Fruit fly (Drosophila melanogaster) whole organism, wandering third instar larva: ENCODE data around the gene CG34300.
A peak's percentile ranks its signal among the peaks of the same experiment; 100 is the strongest.

ENCODE experiments used
- Abd-B ChIP-seq: fragments of >200 bp; optimal IDR thresholded peaks from 2 replicates; lab custom pipeline; 2017; ENCODE audit warnings: missing biosample characterization, missing genetic modification characterization
- CG32264 ChIP-seq: fragments of 200-800 bp; sonication (Bioruptor generic); optimal IDR thresholded peaks from 2 replicates; lab custom pipeline; 2016; ENCODE audit warnings: missing biosample characterization, missing genetic modification characterization
- CG9705 ChIP-seq: fragments of 200-800 bp; sonication (Bioruptor generic); optimal IDR thresholded peaks from 2 replicates; lab custom pipeline; 2018; ENCODE audit warnings: missing biosample characterization, mild to moderate bottlenecking, missing genetic modification characterization
- CrebA ChIP-seq: fragments of 200-800 bp; sonication (Bioruptor generic); optimal IDR thresholded peaks from 2 replicates; lab custom pipeline; 2016; ENCODE audit warnings: missing biosample characterization, mild to moderate bottlenecking, missing genetic modification characterization, borderline replicate concordance
- Dfd ChIP-seq: fragments of >200 bp; optimal IDR thresholded peaks from 2 replicates; lab custom pipeline; 2017; ENCODE audit warnings: missing biosample characterization, missing genetic modification characterization
- Dif ChIP-seq: fragments of 200-275, 200-300 bp; sonication (Bioruptor generic); optimal IDR thresholded peaks from 2 replicates; lab custom pipeline; 2018; ENCODE audit warnings: missing biosample characterization, missing genetic modification characterization; ENCODE audit not compliant: partially characterized antibody
- GATAd ChIP-seq: sonication (Bioruptor generic); optimal IDR thresholded peaks from 2 replicates; lab custom pipeline; 2016; ENCODE audit warnings: missing biosample characterization, missing genetic modification characterization
- HLH106 ChIP-seq: fragments of 200-800 bp; optimal IDR thresholded peaks from 3 replicates; lab custom pipeline; 2019; ENCODE audit warnings: missing biosample characterization, mild to moderate bottlenecking, missing genetic modification characterization, moderate library complexity
- Hnf4 ChIP-seq: fragments of 200-800 bp; sonication (Bioruptor generic); optimal IDR thresholded peaks from 2 replicates; lab custom pipeline; 2016; ENCODE audit warnings: missing biosample characterization, mild to moderate bottlenecking, missing genetic modification characterization
- Hr78 ChIP-seq: fragments of >200 bp; optimal IDR thresholded peaks from 2 replicates; lab custom pipeline; 2017; ENCODE audit warnings: missing biosample characterization, missing genetic modification characterization
- Hr83 ChIP-seq: fragments of 200-300 bp; sonication (Bioruptor generic); optimal IDR thresholded peaks from 2 replicates; lab custom pipeline; 2016; ENCODE audit warnings: missing biosample characterization, mild to moderate bottlenecking, missing genetic modification characterization, moderate library complexity; ENCODE audit not compliant: poor library complexity, severe bottlenecking
- Jra ChIP-seq: sonication (Bioruptor generic); optimal IDR thresholded peaks from 2 replicates; lab custom pipeline; 2016; ENCODE audit warnings: missing biosample characterization, missing genetic modification characterization
- Mio ChIP-seq: sonication (Bioruptor generic); optimal IDR thresholded peaks from 2 replicates; lab custom pipeline; 2016; ENCODE audit warnings: missing biosample characterization, missing genetic modification characterization
- Myc ChIP-seq: fragments of >200 bp; optimal IDR thresholded peaks from 2 replicates; lab custom pipeline; 2017
- N ChIP-seq: fragments of >200 bp; optimal IDR thresholded peaks from 2 replicates; lab custom pipeline; 2018; ENCODE audit warnings: missing biosample characterization, missing external identifiers, missing genetic modification characterization
- OdsH ChIP-seq: fragments of 200-800 bp; sonication (Bioruptor generic); optimal IDR thresholded peaks from 2 replicates; lab custom pipeline; 2016; ENCODE audit warnings: missing biosample characterization, mild to moderate bottlenecking, missing genetic modification characterization
- Rel ChIP-seq, 2 experiments: fragments of 200-800 bp; sonication (Bioruptor generic) in 1 of 2; optimal IDR thresholded peaks; 2 replicates in 1 of 2; 3 replicates in 1 of 2; lab custom pipeline; 2016 to 2019; ENCODE audit warnings: mild to moderate bottlenecking in 2 of 2, missing biosample characterization in 2 of 2, missing genetic modification characterization in 2 of 2, moderate library complexity in 1 of 2
- Sp1 ChIP-seq: fragments of 200-800 bp; sonication (Bioruptor generic); optimal IDR thresholded peaks from 3 replicates; lab custom pipeline; 2019; ENCODE audit warnings: missing biosample characterization, mild to moderate bottlenecking, missing genetic modification characterization, moderate library complexity
- Vsx2 ChIP-seq: fragments of 200-300, 225-300 bp; sonication (Bioruptor generic); optimal IDR thresholded peaks from 2 replicates; lab custom pipeline; 2018; ENCODE audit warnings: missing biosample characterization, missing genetic modification characterization; ENCODE audit not compliant: partially characterized antibody
- br ChIP-seq: fragments of 200-800 bp; sonication (Bioruptor generic); optimal IDR thresholded peaks from 2 replicates; lab custom pipeline; 2016; ENCODE audit warnings: missing biosample characterization, missing genetic modification characterization
- brk ChIP-seq: fragments of 200-800 bp; sonication (Bioruptor generic); optimal IDR thresholded peaks from 2 replicates; lab custom pipeline; 2016; ENCODE audit warnings: missing biosample characterization, mild to moderate bottlenecking, missing genetic modification characterization
- dl ChIP-seq, 2 experiments: fragments of 175-275, 200-275 bp in 1 of 2; fragments of 200-275 bp in 1 of 2; sonication (Bioruptor generic); optimal IDR thresholded peaks; lab custom pipeline; 2018; ENCODE audit warnings: mild to moderate bottlenecking in 2 of 2, missing biosample characterization in 2 of 2, missing genetic modification characterization in 2 of 2, moderate library complexity in 2 of 2; ENCODE audit not compliant: partially characterized antibody in 2 of 2, insufficient read depth in 1 of 2
- dmrt93B ChIP-seq: fragments of 200-800 bp; sonication (Bioruptor generic); optimal IDR thresholded peaks from 2 replicates; lab custom pipeline; 2018; ENCODE audit warnings: missing biosample characterization, mild to moderate bottlenecking, missing genetic modification characterization
- dsf ChIP-seq: sonication (Bioruptor generic); optimal IDR thresholded peaks from 2 replicates; lab custom pipeline; 2016; ENCODE audit warnings: missing biosample characterization, missing genetic modification characterization, borderline replicate concordance
- ey ChIP-seq: fragments of 200-800 bp; sonication (Bioruptor generic); optimal IDR thresholded peaks from 2 replicates; lab custom pipeline; 2016; ENCODE audit warnings: missing biosample characterization, missing genetic modification characterization
- foxo ChIP-seq, 2 experiments: fragments of 200-800 bp; sonication (Bioruptor generic); optimal IDR thresholded peaks; 2 replicates in 1 of 2; 3 replicates in 1 of 2; lab custom pipeline; 2016 to 2017; ENCODE audit warnings: missing biosample characterization in 2 of 2, missing genetic modification characterization in 2 of 2
- fru ChIP-seq: fragments of 200-800 bp; sonication (Bioruptor generic); optimal IDR thresholded peaks from 3 replicates; lab custom pipeline; 2016; ENCODE audit warnings: missing biosample characterization, mild to moderate bottlenecking, missing genetic modification characterization
- h ChIP-seq: fragments of 200-800 bp; sonication (Bioruptor generic); optimal IDR thresholded peaks from 3 replicates; lab custom pipeline; 2016; ENCODE audit warnings: missing biosample characterization, mild to moderate bottlenecking, missing genetic modification characterization
- jim ChIP-seq: fragments of 175-275, 200-325 bp; sonication (Bioruptor generic); optimal IDR thresholded peaks from 2 replicates; lab custom pipeline; 2016; ENCODE audit warnings: missing biosample characterization, mild to moderate bottlenecking, missing genetic modification characterization
- lola ChIP-seq: fragments of >200 bp; optimal IDR thresholded peaks from 2 replicates; lab custom pipeline; 2017; ENCODE audit warnings: missing biosample characterization, missing genetic modification characterization
- pan ChIP-seq: fragments of >200 bp; optimal IDR thresholded peaks from 2 replicates; lab custom pipeline; 2017
- psq ChIP-seq: fragments of 200-800 bp; sonication (Bioruptor generic); optimal IDR thresholded peaks from 3 replicates; lab custom pipeline; 2017; ENCODE audit warnings: missing biosample characterization, mild to moderate bottlenecking, missing genetic modification characterization, moderate library complexity
- rgr ChIP-seq: fragments of 200-800 bp; sonication (Bioruptor generic); optimal IDR thresholded peaks from 3 replicates; lab custom pipeline; 2016; ENCODE audit warnings: missing biosample characterization, mild to moderate bottlenecking, missing genetic modification characterization
- sage ChIP-seq: fragments of 200-800 bp; sonication (Bioruptor generic); optimal IDR thresholded peaks from 2 replicates; lab custom pipeline; 2016; ENCODE audit warnings: missing biosample characterization, mild to moderate bottlenecking, missing genetic modification characterization
- sv ChIP-seq: fragments of 200-800 bp; sonication (Bioruptor generic); optimal IDR thresholded peaks from 3 replicates; lab custom pipeline; 2016; ENCODE audit warnings: missing biosample characterization, missing genetic modification characterization
- tai ChIP-seq: sonication (Bioruptor generic); optimal IDR thresholded peaks from 2 replicates; lab custom pipeline; 2016; ENCODE audit warnings: missing biosample characterization, missing genetic modification characterization
- usp ChIP-seq: fragments of >200 bp; optimal IDR thresholded peaks from 2 replicates; lab custom pipeline; 2017; ENCODE audit warnings: missing biosample characterization, missing genetic modification characterization
- woc ChIP-seq: sonication (Bioruptor generic); optimal IDR thresholded peaks from 2 replicates; lab custom pipeline; 2016; ENCODE audit warnings: missing biosample characterization, mild to moderate bottlenecking, missing genetic modification characterization

Gene CG34300

dm6 chr3R:30276482-30277282 is 29.8 kb downstream of the CG34300 start:
- TF ChIP-seq br (peak; percentile 84), Dif (GFP tag; lab: Kevin White, UChicago) (no peak), woc (GFP tag; lab: Kevin White, UChicago) (peak; percentile 94), Sp1 (GFP tag; lab: Kevin White, UChicago) (peak; percentile 94), dmrt93B (GFP tag; lab: Kevin White, UChicago) (peak; percentile 83), Rel (GFP tag; optimal IDR thresholded peaks at IDR 0.05; lab: Kevin White, UChicago) (no peak), Rel (tag; optimal IDR thresholded peaks at IDR 0.05; lab: Kevin White, UChicago) (peak; percentile 67), sv (peak; percentile 27), Hr78 (no peak), Abd-B (GFP tag; lab: Kevin White, UChicago) (no peak), CG9705 (GFP tag; lab: Kevin White, UChicago) (peak; percentile 84), Myc (lab: Kevin White, UChicago) (peak; percentile 2), Dfd (GFP tag; lab: Kevin White, UChicago) (peak; percentile 30), sage (GFP tag; lab: Kevin White, UChicago) (peak; percentile 70), ey (GFP tag; lab: Kevin White, UChicago) (peak; percentile 85), dsf (GFP tag; lab: Kevin White, UChicago) (no peak), rgr (peak; percentile 84), Vsx2 (GFP tag; lab: Kevin White, UChicago) (peak; percentile 83), tai (GFP tag; lab: Kevin White, UChicago) (peak; percentile 37), N (no peak), Hr83 (peak; percentile 65), lola (GFP tag; lab: Kevin White, UChicago) (no peak), Hnf4 (GFP tag; lab: Kevin White, UChicago) (peak; percentile 55), OdsH (GFP tag; lab: Kevin White, UChicago) (peak; percentile 87), usp (GFP tag; lab: Kevin White, UChicago) (no peak), brk (GFP tag; lab: Kevin White, UChicago) (peak; percentile 17), HLH106 (tag; lab: Kevin White, UChicago) (peak; percentile 94), dl (GFP tag; optimal IDR thresholded peaks at IDR 0.05; lab: Kevin White, UChicago; ENCODE audit: insufficient read depth in 1 of 2, partially characterized antibody in 2 of 2) (no peak), foxo (GFP tag; optimal IDR thresholded peaks at IDR 0.05; lab: Kevin White, UChicago) (peak; percentile 47 to 89), jim (GFP tag; lab: Kevin White, UChicago) (no peak), h (GFP tag; lab: Kevin White, UChicago) (peak; percentile 92), Jra (GFP tag; lab: Kevin White, UChicago) (peak; percentile 29), pan (lab: Kevin White, UChicago) (no peak), CrebA (peak; percentile 54), psq (peak; percentile 95), fru (GFP tag; lab: Kevin White, UChicago) (peak; percentile 91), CG32264 (peak; percentile 38), Mio (peak; percentile 54), GATAd (GFP tag; lab: Kevin White, UChicago) (no peak)

- TF ChIP-seq OdsH (GFP tag; lab: Kevin White, UChicago), result no peak
- no peak for TF ChIP-seq HLH106 (tag; lab: Kevin White, UChicago)
- no peak for TF ChIP-seq Vsx2 (GFP tag; lab: Kevin White, UChicago)
- TF ChIP-seq Rel (GFP tag; optimal IDR thresholded peaks at IDR 0.05; lab: Kevin White, UChicago), result no peak
- TF ChIP-seq Rel (tag; optimal IDR thresholded peaks at IDR 0.05; lab: Kevin White, UChicago), result no peak
- no peak for TF ChIP-seq Hnf4 (GFP tag; lab: Kevin White, UChicago)
- TF ChIP-seq usp (GFP tag; lab: Kevin White, UChicago), result no peak
- no peak for TF ChIP-seq brk (GFP tag; lab: Kevin White, UChicago)
- no peak for TF ChIP-seq Myc (lab: Kevin White, UChicago)
- no peak for TF ChIP-seq psq
- TF ChIP-seq tai (GFP tag; lab: Kevin White, UChicago), result no peak
- TF ChIP-seq dsf (GFP tag; lab: Kevin White, UChicago), result no peak
- no peak for TF ChIP-seq foxo (GFP tag; optimal IDR thresholded peaks at IDR 0.05; lab: Kevin White, UChicago)
- TF ChIP-seq CrebA, result no peak
- TF ChIP-seq Sp1 (GFP tag; lab: Kevin White, UChicago), result no peak
- no peak for TF ChIP-seq lola (GFP tag; lab: Kevin White, UChicago)
- TF ChIP-seq CG9705 (GFP tag; lab: Kevin White, UChicago), result no peak
- no peak for TF ChIP-seq Jra (GFP tag; lab: Kevin White, UChicago)
- TF ChIP-seq rgr, result no peak
- no peak for TF ChIP-seq sv
Measured at dm6 chr3R:30275970-30276369, 30.5 kb downstream of the CG34300 start.
